Worm (Caenorhabditis elegans) whole organism, early embryonic: ENCODE data around the gene grl-8.

Experiments used
- ama-1 ChIP-seq: fragments of 150-350 bp; optimal IDR thresholded peaks from 2 replicates; lab custom pipeline; 2014
- ceh-36 ChIP-seq: sonication (generic microtip); optimal IDR thresholded peaks from 2 replicates; lab custom pipeline; 2016; ENCODE audit warnings: missing genetic modification characterization, inconsistent platforms, missing compliant biosample characterization
- ets-7 ChIP-seq: sonication (generic microtip); optimal IDR thresholded peaks from 2 replicates; lab custom pipeline; 2016; ENCODE audit warnings: missing genotype, missing genetic modification characterization, missing compliant biosample characterization
- flt-1 ChIP-seq: fragments of 200-800 bp; sonication (Bioruptor generic); IDR thresholded peaks from 2 replicates; pipeline ENCODE4 v1.3.6; 2022; ENCODE audit warnings: missing genetic modification characterization, missing compliant biosample characterization
- hmg-4 ChIP-seq: fragments of 200-800 bp; sonication (Bioruptor generic); optimal IDR thresholded peaks from 2 replicates; lab custom pipeline; 2018; ENCODE audit warnings: mild to moderate bottlenecking, missing genetic modification characterization, missing compliant biosample characterization
- tbx-11 ChIP-seq: fragments of 200-800 bp; sonication (Bioruptor generic); IDR thresholded peaks from 2 replicates; pipeline ENCODE4 v1.3.6; 2022; ENCODE audit warnings: missing genetic modification characterization, missing compliant biosample characterization
- tbx-37 ChIP-seq: fragments of 200-800 bp; sonication (Bioruptor generic); conservative IDR thresholded peaks from 2 replicates; pipeline ENCODE4 v1.3.6; 2022; ENCODE audit warnings: missing genetic modification reagents, missing genetic modification characterization, missing compliant biosample characterization

- TF ChIP-seq ama-1 (no peak), ets-7 (tag; lab: Kevin White, UChicago) (no peak), hmg-4 (no peak), tbx-11 (GFP tag; lab: Robert Waterston, UW) (no peak), flt-1 (GFP tag; lab: Robert Waterston, UW) (no peak), ceh-36 (tag; lab: Kevin White, UChicago) (no peak), tbx-37 (GFP tag; lab: Robert Waterston, UW) (no peak)
Observed at ce11 chrV:6732995-6733394, at the start of gene grl-8.
